Fruit fly (Drosophila melanogaster): Measurements from ENCODE around the gene Pfdn6.

The Pfdn6 gene

dm6 chr3L:19952690-19953089 lies 29.2 kb downstream of the Pfdn6 start, which contains the start of gene CG33710:
Gene CG33710, minus strand, starts transcription at chr3L:19952790.
- TF ChIP-seq peb (GFP tag; IDR thresholded peaks at IDR 0.05) (no peak), sim (GFP tag; IDR thresholded peaks at IDR 0.05) (no peak), Chrac-16 (GFP tag; optimal IDR thresholded peaks at IDR 0.05) (no peak), Ssrp (tag; optimal IDR thresholded peaks at IDR 0.05) (no peak)

dm6 chr3L:19953612-19954011 lies 30.1 kb downstream of the Pfdn6 start, which contains the start of gene CG42655:
Gene CG42655, minus strand, starts transcription at chr3L:19953712.
- TF ChIP-seq zen2 (GFP tag; IDR thresholded peaks at IDR 0.05; ENCODE audit: partially characterized antibody) (no peak), fd3F (GFP tag; optimal IDR thresholded peaks at IDR 0.05) (no peak), CG8944 (GFP tag; optimal IDR thresholded peaks at IDR 0.05) (no peak), CG1832 (GFP tag; optimal IDR thresholded peaks at IDR 0.05) (no peak), Ada2b (GFP tag; IDR thresholded peaks at IDR 0.05) (no peak), CG14965 (GFP tag; optimal IDR thresholded peaks at IDR 0.05; ENCODE audit: borderline replicate concordance) (no peak), sr (GFP tag; IDR thresholded peaks at IDR 0.05) (no peak)

- no peak for TF ChIP-seq CG33213 (GFP tag; optimal IDR thresholded peaks at IDR 0.05)
- TF ChIP-seq lov (optimal IDR thresholded peaks at IDR 0.05) = no peak
- TF ChIP-seq lov (GFP tag; IDR thresholded peaks at IDR 0.05) = no peak
- TF ChIP-seq CG6689 (GFP tag; IDR thresholded peaks at IDR 0.05) = no peak
- TF ChIP-seq CG7357 (GFP tag; IDR thresholded peaks at IDR 0.05) = no peak
- no peak for TF ChIP-seq CG16863 (GFP tag; optimal IDR thresholded peaks at IDR 0.05)
- TF ChIP-seq CG34376 (GFP tag; optimal IDR thresholded peaks at IDR 0.05) = no peak
- no peak for TF ChIP-seq vnd (GFP tag; IDR thresholded peaks at IDR 0.05; ENCODE audit: partially characterized antibody)
- no peak for TF ChIP-seq dysf (GFP tag; IDR thresholded peaks at IDR 0.05)
- TF ChIP-seq ftz-f1 (GFP tag; optimal IDR thresholded peaks at IDR 0.05) = no peak
- TF ChIP-seq Bdp1 (GFP tag; optimal IDR thresholded peaks at IDR 0.05) = no peak
- no peak for TF ChIP-seq D19A (tag; optimal IDR thresholded peaks at IDR 0.05)
These were observed 31.0 kb downstream of the Pfdn6 start, which contains the start of gene CG42654 for dm6 chr3L:19954426-19954825. Gene CG42654, minus strand, starts transcription at chr3L:19954526.

dm6 chr3L:19955699-19956098 lies 32.2 kb downstream of the Pfdn6 start, which contains the start of gene CG42263:
Gene CG42263, minus strand, starts transcription at chr3L:19955799.
- TF ChIP-seq Hr78 (GFP tag; optimal IDR thresholded peaks at IDR 0.05) = no peak
- TF ChIP-seq CG33557 (GFP tag; optimal IDR thresholded peaks at IDR 0.05) = no peak
- no peak for TF ChIP-seq maf-S (GFP tag; optimal IDR thresholded peaks at IDR 0.05)
- TF ChIP-seq Deaf1 (tag; optimal IDR thresholded peaks at IDR 0.05) = no peak
- TF ChIP-seq CG2678 (tag; optimal IDR thresholded peaks at IDR 0.05) = no peak
- TF ChIP-seq bbx (GFP tag; IDR thresholded peaks at IDR 0.05; ENCODE audit: partially characterized antibody) = no peak
- no peak for TF ChIP-seq fd102C (GFP tag; optimal IDR thresholded peaks at IDR 0.05)
- TF ChIP-seq ab (GFP tag; optimal IDR thresholded peaks at IDR 0.05) = no peak
- TF ChIP-seq CG12299 (tag; optimal IDR thresholded peaks at IDR 0.05) = no peak
- TF ChIP-seq CG10267 (tag; optimal IDR thresholded peaks at IDR 0.05) = no peak
- no peak for TF ChIP-seq usp (GFP tag; optimal IDR thresholded peaks at IDR 0.05)
- TF ChIP-seq CG16863 (GFP tag; optimal IDR thresholded peaks at IDR 0.05) = no peak
- no peak for TF ChIP-seq CG3281 (GFP tag; optimal IDR thresholded peaks at IDR 0.05)
- no peak for TF ChIP-seq otp (GFP tag; IDR thresholded peaks at IDR 0.05)
- TF ChIP-seq CG7963 (GFP tag; IDR thresholded peaks at IDR 0.05; ENCODE audit: partially characterized antibody) = no peak
- TF ChIP-seq CG2199 (GFP tag; IDR thresholded peaks at IDR 0.05) = no peak
- TF ChIP-seq corto (GFP tag; optimal IDR thresholded peaks at IDR 0.05) = no peak

Measured in whole organism, embryonic.